Worm (Caenorhabditis elegans) whole organism, L1 larva: ENCODE results near the gene pmk-1.

ENCODE experiments used
- fkh-10 ChIP-seq: sonication (generic microtip); optimal IDR thresholded peaks from 2 replicates; lab custom pipeline; 2017; ENCODE audit warnings: missing biosample characterization, missing genetic modification reagents, missing genetic modification characterization
- jun-1 ChIP-seq: fragments of 150-350 bp; optimal IDR thresholded peaks from 2 replicates; lab custom pipeline; 2014; ENCODE audit warnings: missing biosample characterization, missing genetic modification reagents, missing genetic modification characterization
- lin-13 ChIP-seq: fragments of 150-350 bp; optimal IDR thresholded peaks from 2 replicates; lab custom pipeline; 2014; ENCODE audit warnings: missing biosample characterization, missing genetic modification reagents, missing genetic modification characterization
- lsy-2 ChIP-seq, 2 experiments: fragments of 150-350 bp; optimal IDR thresholded peaks; 2 replicates each; lab custom pipeline; 2014; ENCODE audit warnings: missing biosample characterization in 2 of 2, missing genetic modification characterization in 2 of 2
- nhr-237 ChIP-seq: fragments of 150-350 bp; optimal IDR thresholded peaks from 2 replicates; lab custom pipeline; 2014; ENCODE audit warnings: missing biosample characterization, missing genetic modification characterization
- skn-1 ChIP-seq: fragments of 150-350 bp; optimal IDR thresholded peaks from 2 replicates; lab custom pipeline; 2014; ENCODE audit warnings: missing biosample characterization, missing genetic modification characterization
- snpc-4 ChIP-seq: fragments of 150-350 bp; optimal IDR thresholded peaks from 2 replicates; lab custom pipeline; 2014; ENCODE audit warnings: missing biosample characterization, missing genetic modification characterization

DNA sequence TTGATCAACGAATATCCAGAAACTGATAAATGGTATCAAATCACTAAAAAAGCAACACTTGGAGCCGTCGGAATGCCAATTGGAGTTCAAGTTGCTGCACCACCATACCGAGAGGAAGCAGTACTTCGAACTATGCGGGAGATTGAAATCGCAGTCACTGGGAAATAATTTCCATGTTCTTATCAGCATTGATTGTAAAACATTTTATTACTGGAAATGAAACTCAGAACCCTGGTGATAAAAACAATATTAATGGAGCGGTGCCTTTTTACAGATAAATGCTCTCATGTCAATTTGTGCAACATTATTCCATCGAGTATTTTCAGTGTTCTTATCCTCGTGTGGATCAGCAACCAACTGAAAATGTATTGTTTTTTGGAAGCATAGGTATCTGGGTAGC, 13.2 kb downstream of the pmk-1 start:
- TF ChIP-seq lsy-2 (tag; optimal IDR thresholded peaks at IDR 0.05; lab: Kevin White, UChicago), result no peak
- TF ChIP-seq lin-13 (GFP tag; lab: Kevin White, UChicago), result no peak
- TF ChIP-seq skn-1 (tag; lab: Kevin White, UChicago), result no peak
- TF ChIP-seq fkh-10 (GFP tag; lab: Kevin White, UChicago), result no peak
- TF ChIP-seq snpc-4 (tag; lab: Kevin White, UChicago), result no peak
- no peak for TF ChIP-seq nhr-237 (tag; lab: Kevin White, UChicago)
- TF ChIP-seq jun-1 (tag; lab: Kevin White, UChicago), result no peak
